Worm (Caenorhabditis elegans) whole organism, L4 larva: Measurements from ENCODE around the gene C40A11.3.

Source experiments
- F49E8.2 ChIP-seq: sonication (generic microtip); optimal IDR thresholded peaks from 2 replicates; lab custom pipeline; 2016; ENCODE audit warnings: missing compliant biosample characterization, mild to moderate bottlenecking, missing genetic modification characterization, borderline replicate concordance
- ama-1 ChIP-seq: fragments of 150-350 bp; optimal IDR thresholded peaks from 2 replicates; lab custom pipeline; 2014; ENCODE audit warnings: inconsistent platforms, mixed read lengths
- daf-16 ChIP-seq, 3 experiments: sonication (generic microtip); optimal IDR thresholded peaks; 2 replicates each; lab custom pipeline; 2016 to 2017; ENCODE audit warnings: missing genetic modification characterization in 3 of 3, missing genetic modification reagents in 3 of 3, mild to moderate bottlenecking in 2 of 3, missing compliant biosample characterization in 2 of 3, missing biosample characterization in 1 of 3, moderate library complexity in 1 of 3
- duxl-1 ChIP-seq: sonication (generic microtip); optimal IDR thresholded peaks from 2 replicates; lab custom pipeline; 2016; ENCODE audit warnings: mild to moderate bottlenecking, missing genetic modification characterization, moderate library complexity, missing compliant biosample characterization; ENCODE audit not compliant: poor library complexity
- dve-1 ChIP-seq: sonication (generic microtip); optimal IDR thresholded peaks from 2 replicates; lab custom pipeline; 2017; ENCODE audit warnings: antibody characterized with exemption, mild to moderate bottlenecking, missing genetic modification characterization, missing compliant biosample characterization; ENCODE audit not compliant: insufficient read depth
- hlh-30 ChIP-seq: sonication (generic microtip); optimal IDR thresholded peaks from 2 replicates; lab custom pipeline; 2017; ENCODE audit warnings: antibody characterized with exemption, mild to moderate bottlenecking, missing genetic modification characterization, missing compliant biosample characterization; ENCODE audit not compliant: insufficient read depth
- mdl-1 ChIP-seq, 2 experiments: fragments of 150-350 bp in 1 of 2; sonication (generic microtip) in 1 of 2; optimal IDR thresholded peaks; 2 replicates each; lab custom pipeline; 2014 to 2017; ENCODE audit warnings: missing biosample characterization in 2 of 2, missing genetic modification characterization in 2 of 2
- sdz-12 ChIP-seq: fragments of 200-800 bp; sonication (Bioruptor generic); optimal IDR thresholded peaks from 2 replicates; lab custom pipeline; 2018; ENCODE audit warnings: mild to moderate bottlenecking, missing genetic modification characterization, missing compliant biosample characterization
- unc-62 ChIP-seq, 3 experiments: fragments of 150-350 bp in 1 of 3; sonication (generic microtip); optimal IDR thresholded peaks in 2 of 3; peaks in 1 of 3; 1 replicate in 1 of 3; 2 replicates in 2 of 3; lab custom pipeline; 2014 to 2017; ENCODE audit warnings: missing biosample characterization in 3 of 3, missing genetic modification characterization in 3 of 3, missing genetic modification reagents in 3 of 3, missing genotype in 1 of 3

DNA sequence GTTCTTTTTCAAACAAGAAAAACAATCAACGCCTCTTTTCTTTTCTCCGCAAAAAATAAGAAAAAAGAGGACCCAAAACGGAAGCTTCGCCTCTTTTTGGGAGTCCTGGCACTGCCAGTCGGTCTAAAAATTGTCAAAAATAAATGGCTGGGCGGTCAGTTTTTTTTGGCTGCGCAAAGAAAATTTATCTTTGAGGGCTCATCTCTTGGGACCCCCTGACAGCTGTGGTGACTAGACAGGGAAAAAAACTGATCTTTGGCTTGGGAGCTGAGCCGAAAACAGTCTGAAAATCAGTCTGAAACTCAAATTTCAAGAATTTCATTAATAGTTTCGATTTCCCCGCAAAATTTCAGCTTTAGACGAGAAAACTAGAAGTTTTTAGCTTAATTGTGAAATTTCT, 49.6 kb downstream of the C40A11.3 start:
- no peak for TF ChIP-seq mdl-1 (tag; optimal IDR thresholded peaks at IDR 0.05; lab: Kevin White, UChicago)
- no peak for TF ChIP-seq unc-62 (GFP tag; optimal IDR thresholded peaks at IDR 0.05 in 1 of 2; lab: Kevin White, UChicago)
- TF ChIP-seq unc-62 (tag; optimal IDR thresholded peaks at IDR 0.05; lab: Kevin White, UChicago): no peak
- no peak for TF ChIP-seq hlh-30 (tag; lab: Kevin White, UChicago)
- no peak for TF ChIP-seq duxl-1
- TF ChIP-seq ama-1: no peak
- TF ChIP-seq daf-16 (GFP tag; optimal IDR thresholded peaks at IDR 0.05; lab: Kevin White, UChicago): no peak
- no peak for TF ChIP-seq daf-16 (tag; optimal IDR thresholded peaks at IDR 0.05; lab: Kevin White, UChicago)
- TF ChIP-seq F49E8.2 (tag; lab: Kevin White, UChicago): no peak
- no peak for TF ChIP-seq sdz-12 (GFP tag; lab: Kevin White, UChicago)
- TF ChIP-seq dve-1: no peak
